Worm (Caenorhabditis elegans) whole organism, late embryonic: ENCODE measurements around the gene idhg-1.

ENCODE experiments used
- C38D4.7 ChIP-seq: fragments of 200-800 bp; sonication (Bioruptor generic); optimal IDR thresholded peaks from 2 replicates; lab custom pipeline; 2018; ENCODE audit warnings: mild to moderate bottlenecking, missing genetic modification characterization, moderate library complexity, missing compliant biosample characterization
- F13H6.1 ChIP-seq: sonication (generic microtip); optimal IDR thresholded peaks from 2 replicates; lab custom pipeline; 2016; ENCODE audit warnings: missing genetic modification characterization, missing compliant biosample characterization
- K02D7.2 ChIP-seq: sonication (generic microtip); optimal IDR thresholded peaks from 2 replicates; lab custom pipeline; 2017; ENCODE audit warnings: mild to moderate bottlenecking, missing genetic modification characterization, missing compliant biosample characterization
- T23F11.4 ChIP-seq: fragments of 200-800 bp; sonication (Bioruptor generic); optimal IDR thresholded peaks from 2 replicates; lab custom pipeline; 2018; ENCODE audit warnings: mild to moderate bottlenecking, missing genetic modification characterization, missing compliant biosample characterization
- Y22D7AL.16 ChIP-seq: sonication (generic microtip); optimal IDR thresholded peaks from 2 replicates; lab custom pipeline; 2016; ENCODE audit warnings: missing genetic modification characterization, missing compliant biosample characterization
- ahr-1 ChIP-seq: sonication (generic microtip); optimal IDR thresholded peaks from 2 replicates; lab custom pipeline; 2016; ENCODE audit warnings: missing genetic modification characterization, missing compliant biosample characterization
- ceh-14 ChIP-seq: sonication (generic microtip); optimal IDR thresholded peaks from 2 replicates; lab custom pipeline; 2016; ENCODE audit warnings: missing genotype, missing genetic modification characterization, missing compliant biosample characterization
- ceh-18 ChIP-seq: sonication (generic microtip); optimal IDR thresholded peaks from 2 replicates; lab custom pipeline; 2016; ENCODE audit warnings: missing genetic modification characterization, missing compliant biosample characterization
- ceh-2 ChIP-seq: sonication (generic microtip); optimal IDR thresholded peaks from 2 replicates; lab custom pipeline; 2016; ENCODE audit warnings: missing genotype, missing genetic modification characterization, missing compliant biosample characterization
- ceh-22 ChIP-seq: sonication (generic microtip); optimal IDR thresholded peaks from 2 replicates; lab custom pipeline; 2017; ENCODE audit warnings: missing biosample characterization, missing genetic modification characterization
- ceh-30 ChIP-seq: fragments of 150-350 bp; optimal IDR thresholded peaks from 2 replicates; lab custom pipeline; 2014; ENCODE audit warnings: missing biosample characterization, missing genetic modification characterization
- ceh-34 ChIP-seq: sonication (generic microtip); optimal IDR thresholded peaks from 2 replicates; lab custom pipeline; 2016; ENCODE audit warnings: mild to moderate bottlenecking, missing genetic modification characterization, missing compliant biosample characterization
- ceh-45 ChIP-seq: fragments of 200-800 bp; sonication (Bioruptor generic); IDR thresholded peaks from 2 replicates; pipeline ENCODE4 v1.3.6; 2022; ENCODE audit warnings: missing genetic modification reagents, missing genetic modification characterization, missing compliant biosample characterization
- ceh-48 ChIP-seq: sonication (generic microtip); optimal IDR thresholded peaks from 2 replicates; lab custom pipeline; 2016; ENCODE audit warnings: missing genetic modification characterization, inconsistent platforms, missing compliant biosample characterization
- ceh-6 ChIP-seq: fragments of 200-800 bp; sonication (Bioruptor generic); optimal IDR thresholded peaks from 2 replicates; lab custom pipeline; 2018; ENCODE audit warnings: mild to moderate bottlenecking, missing genetic modification characterization, missing compliant biosample characterization
- dve-1 ChIP-seq: sonication (generic microtip); optimal IDR thresholded peaks from 2 replicates; lab custom pipeline; 2017; ENCODE audit warnings: antibody characterized with exemption, mild to moderate bottlenecking, missing genetic modification characterization, missing compliant biosample characterization
- elt-2 ChIP-seq: sonication (generic microtip); optimal IDR thresholded peaks from 2 replicates; lab custom pipeline; 2016; ENCODE audit warnings: missing genetic modification reagents, missing genetic modification characterization, missing compliant biosample characterization
- eyg-1 ChIP-seq: sonication (generic microtip); optimal IDR thresholded peaks from 2 replicates; lab custom pipeline; 2016; ENCODE audit warnings: missing genotype, missing genetic modification characterization, missing compliant biosample characterization
- fax-1 ChIP-seq: sonication (generic microtip); optimal IDR thresholded peaks from 2 replicates; lab custom pipeline; 2016; ENCODE audit warnings: missing genotype, missing genetic modification characterization, missing compliant biosample characterization
- fkh-6 ChIP-seq: sonication (generic microtip); optimal IDR thresholded peaks from 2 replicates; lab custom pipeline; 2016; ENCODE audit warnings: missing genetic modification characterization, missing compliant biosample characterization
- hlh-6 ChIP-seq: sonication (generic microtip); optimal IDR thresholded peaks from 2 replicates; lab custom pipeline; 2016; ENCODE audit warnings: missing genotype, missing genetic modification characterization, missing compliant biosample characterization
- hlh-8 ChIP-seq: sonication (generic microtip); optimal IDR thresholded peaks from 2 replicates; lab custom pipeline; 2016; ENCODE audit warnings: missing genotype, missing genetic modification characterization, missing compliant biosample characterization
- lin-11 ChIP-seq: fragments of 200-800 bp; sonication (Bioruptor generic); optimal IDR thresholded peaks from 2 replicates; lab custom pipeline; 2018; ENCODE audit warnings: mild to moderate bottlenecking, missing genetic modification characterization, missing compliant biosample characterization
- mec-3 ChIP-seq: sonication (generic microtip); optimal IDR thresholded peaks from 2 replicates; lab custom pipeline; 2016; ENCODE audit warnings: borderline replicate concordance, missing genetic modification characterization, missing compliant biosample characterization
- nfya-1 ChIP-seq: sonication (generic microtip); optimal IDR thresholded peaks from 2 replicates; lab custom pipeline; 2017; ENCODE audit warnings: missing genetic modification characterization, mild to moderate bottlenecking, missing compliant biosample characterization, antibody characterized with exemption, moderate library complexity
- npax-4 ChIP-seq: sonication (generic microtip); optimal IDR thresholded peaks from 2 replicates; lab custom pipeline; 2016; ENCODE audit warnings: missing genetic modification characterization, missing compliant biosample characterization
- odd-2 ChIP-seq: sonication (generic microtip); optimal IDR thresholded peaks from 2 replicates; lab custom pipeline; 2017; ENCODE audit warnings: antibody characterized with exemption, mild to moderate bottlenecking, missing genetic modification characterization, missing compliant biosample characterization
- pag-3 ChIP-seq: sonication (generic microtip); optimal IDR thresholded peaks from 2 replicates; lab custom pipeline; 2016; ENCODE audit warnings: missing compliant biosample characterization, missing genetic modification characterization, borderline replicate concordance
- pat-9 ChIP-seq: fragments of 200-800 bp; sonication (Bioruptor generic); optimal IDR thresholded peaks from 2 replicates; lab custom pipeline; 2018; ENCODE audit warnings: mild to moderate bottlenecking, missing genetic modification characterization, moderate library complexity, missing compliant biosample characterization
- pqm-1 ChIP-seq: sonication (generic microtip); optimal IDR thresholded peaks from 2 replicates; lab custom pipeline; 2016; ENCODE audit warnings: missing genetic modification characterization, missing compliant biosample characterization
- pros-1 ChIP-seq: fragments of 150-350 bp; optimal IDR thresholded peaks from 2 replicates; lab custom pipeline; 2014; ENCODE audit warnings: missing biosample characterization, missing genetic modification reagents, missing genetic modification characterization
- ref-2 ChIP-seq: sonication (generic microtip); optimal IDR thresholded peaks from 2 replicates; lab custom pipeline; 2016; ENCODE audit warnings: missing genetic modification characterization, missing compliant biosample characterization
- rnt-1 ChIP-seq: sonication (generic microtip); optimal IDR thresholded peaks from 2 replicates; lab custom pipeline; 2016; ENCODE audit warnings: missing genetic modification characterization, missing compliant biosample characterization
- sdc-2 ChIP-seq: sonication (generic microtip); optimal IDR thresholded peaks from 2 replicates; lab custom pipeline; 2016; ENCODE audit warnings: missing genotype, missing genetic modification characterization, missing compliant biosample characterization
- sox-2 ChIP-seq: fragments of 200-800 bp; sonication (Bioruptor generic); IDR thresholded peaks from 2 replicates; pipeline ENCODE4 v1.3.6; 2022; ENCODE audit warnings: missing genetic modification reagents, missing genetic modification characterization, missing compliant biosample characterization
- sox-4 ChIP-seq: sonication (generic microtip); optimal IDR thresholded peaks from 2 replicates; lab custom pipeline; 2017; ENCODE audit warnings: mild to moderate bottlenecking, missing genetic modification characterization, inconsistent platforms, missing compliant biosample characterization
- syd-9 ChIP-seq: sonication (generic microtip); optimal IDR thresholded peaks from 2 replicates; lab custom pipeline; 2016; ENCODE audit warnings: mild to moderate bottlenecking, missing genetic modification characterization, moderate library complexity, missing compliant biosample characterization
- tbx-2 ChIP-seq: sonication (generic microtip); optimal IDR thresholded peaks from 2 replicates; lab custom pipeline; 2016; ENCODE audit warnings: missing genetic modification characterization, missing compliant biosample characterization
- ttx-3 ChIP-seq: sonication (generic microtip); optimal IDR thresholded peaks from 2 replicates; lab custom pipeline; 2016; ENCODE audit warnings: missing genetic modification reagents, missing genetic modification characterization, missing compliant biosample characterization
- unc-3 ChIP-seq, 2 experiments: fragments of 200-800 bp in 1 of 2; sonication (Bioruptor generic) in 1 of 2; sonication (generic microtip) in 1 of 2; conservative IDR thresholded peaks in 1 of 2; optimal IDR thresholded peaks in 1 of 2; 2 replicates each; pipeline versions ENCODE4 v1.3.6 to Lab custom; 2016 to 2022; ENCODE audit warnings: missing compliant biosample characterization in 2 of 2, missing genetic modification characterization in 2 of 2, missing genetic modification reagents in 1 of 2
- unc-42 ChIP-seq: sonication (generic microtip); optimal IDR thresholded peaks from 2 replicates; lab custom pipeline; 2016; ENCODE audit warnings: missing genotype, missing genetic modification characterization, missing compliant biosample characterization
- unc-55 ChIP-seq: sonication (generic microtip); optimal IDR thresholded peaks from 2 replicates; lab custom pipeline; 2017; ENCODE audit warnings: missing biosample characterization, missing genetic modification reagents, missing genetic modification characterization
- unc-86 ChIP-seq: sonication (generic microtip); optimal IDR thresholded peaks from 2 replicates; lab custom pipeline; 2016; ENCODE audit warnings: missing genetic modification characterization, missing compliant biosample characterization
- zip-5 ChIP-seq: sonication (generic microtip); optimal IDR thresholded peaks from 2 replicates; lab custom pipeline; 2016; ENCODE audit warnings: missing genetic modification characterization, missing compliant biosample characterization
- ztf-16 ChIP-seq: sonication (generic microtip); optimal IDR thresholded peaks from 2 replicates; lab custom pipeline; 2017; ENCODE audit warnings: missing genetic modification characterization, missing compliant biosample characterization

The idhg-1 gene

DNA sequence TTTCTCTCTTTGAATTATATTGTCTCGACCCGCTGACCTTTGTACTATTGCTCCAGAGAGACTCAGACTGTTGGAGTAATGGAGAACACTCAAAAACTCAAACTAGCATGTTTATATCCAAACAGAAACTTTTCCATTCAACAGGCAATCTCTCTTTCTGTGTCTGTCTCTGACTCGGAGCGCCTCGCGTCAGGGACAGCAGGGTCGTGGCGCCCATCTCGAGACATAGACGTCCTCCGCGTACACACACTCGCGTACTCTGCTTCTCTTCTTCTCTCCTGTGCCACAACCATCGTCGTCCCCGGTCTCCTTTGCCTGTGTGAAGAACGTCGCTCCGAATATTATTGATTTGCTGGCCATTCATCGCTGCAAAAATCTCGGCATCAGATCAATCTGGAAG, 16.6 kb upstream of the idhg-1 start:
- TF ChIP-seq ceh-18 (peak; percentile 34), pros-1 (tag; lab: Kevin White, UChicago) (no peak), fax-1 (tag; lab: Kevin White, UChicago) (no peak), nfya-1 (tag; lab: Kevin White, UChicago) (no peak), ceh-2 (peak; percentile 25), sox-2 (no peak), ceh-34 (tag; lab: Kevin White, UChicago) (no peak), syd-9 (tag; lab: Kevin White, UChicago) (no peak)

DNA sequence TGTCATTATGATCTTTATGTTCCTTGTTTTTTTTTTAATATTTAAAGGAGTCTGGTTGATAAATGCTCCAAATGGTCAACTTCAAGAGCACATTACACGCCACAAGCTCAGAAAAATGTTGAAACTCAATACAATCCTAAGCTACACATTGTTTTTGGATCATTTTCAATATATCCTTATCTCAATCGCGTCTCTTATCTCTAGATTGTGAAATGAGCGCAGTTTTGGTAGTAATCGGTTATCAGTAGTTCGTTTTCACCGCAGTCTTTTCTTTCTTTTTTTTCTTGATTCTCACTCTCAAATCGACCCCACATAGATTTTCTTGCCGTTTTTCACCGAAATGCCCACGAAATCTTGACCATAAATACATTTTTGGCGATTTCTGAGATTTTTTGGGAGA, 15.7 kb upstream of the idhg-1 start:
- TF ChIP-seq elt-2 (tag; lab: Kevin White, UChicago), result peak; percentile 55
- TF ChIP-seq ceh-6, result no peak
- no peak for TF ChIP-seq unc-55 (GFP tag; lab: Kevin White, UChicago)
- TF ChIP-seq mec-3 (tag; lab: Kevin White, UChicago), result no peak
- TF ChIP-seq, all 69 proteins: peak for 1

DNA sequence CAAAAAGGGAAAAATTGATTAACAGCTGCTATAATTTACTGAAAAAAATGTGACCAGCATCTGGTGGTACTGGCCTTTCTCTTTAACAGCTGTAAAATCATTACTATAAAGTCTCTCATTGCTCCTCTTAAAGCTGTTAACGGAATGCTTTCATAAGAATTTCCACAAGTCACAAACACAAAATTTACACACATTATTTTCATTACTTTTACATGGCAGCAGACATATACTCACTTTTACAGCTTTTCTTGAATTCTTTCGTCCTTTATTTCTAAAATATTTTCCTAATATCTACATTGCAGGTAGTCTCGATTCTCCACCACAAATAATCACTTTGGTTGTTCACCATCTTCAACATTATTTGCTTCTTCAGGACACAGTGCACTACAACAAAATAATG, 15.3 kb upstream of the idhg-1 start, which contains the start of gene imph-1:
imph-1 (plus strand) TSS at position 301 of the 400 bp plus-strand sequence.
- TF ChIP-seq tbx-2 (tag; lab: Kevin White, UChicago) (no peak), unc-42 (no peak), sox-4 (tag; lab: Kevin White, UChicago) (no peak), T23F11.4 (no peak)

DNA sequence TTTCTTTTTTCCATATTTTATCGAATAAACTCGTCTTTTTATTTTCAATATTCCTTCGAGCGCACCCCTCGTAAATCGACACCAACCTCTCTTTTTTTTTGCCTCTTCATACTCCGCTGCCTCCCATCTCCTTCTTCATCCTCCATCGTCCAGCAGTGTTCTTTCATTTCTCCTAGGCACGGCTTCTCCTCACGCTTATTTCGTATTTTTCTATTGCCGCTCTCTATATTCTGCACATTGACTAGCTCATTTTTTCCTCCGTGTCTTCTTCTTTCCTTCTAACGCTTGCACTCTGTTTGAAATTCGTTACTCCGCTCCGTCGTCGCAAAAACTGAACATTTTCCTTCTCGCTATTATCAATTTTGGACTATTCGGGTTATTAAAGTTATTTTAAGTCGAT, 13.3 kb upstream of the idhg-1 start:
- TF ChIP-seq unc-42, result peak; percentile 33
- TF ChIP-seq ceh-18, result no peak

DNA sequence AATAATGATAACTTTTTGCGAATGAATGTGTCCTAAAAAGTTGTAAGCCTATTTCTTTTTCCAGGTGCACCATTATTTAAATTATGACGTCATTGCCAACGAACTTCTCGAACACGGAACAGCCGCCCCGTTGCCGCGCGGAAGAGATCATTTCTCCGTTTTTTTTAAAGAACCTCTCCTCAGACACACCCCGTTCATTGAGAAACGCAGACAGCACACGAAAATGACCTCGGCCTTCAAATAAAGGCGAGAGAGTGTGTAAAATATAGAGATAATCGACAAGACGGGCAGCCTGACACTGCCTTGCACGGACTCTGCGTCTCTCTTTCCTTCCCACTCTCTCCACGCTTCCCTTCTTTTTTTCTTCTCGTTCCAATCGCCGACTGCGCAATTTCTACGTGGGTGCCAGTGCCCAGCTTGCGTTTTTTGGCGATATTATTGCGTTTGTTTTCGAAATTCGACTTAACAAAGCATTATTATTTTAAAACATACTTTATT, 8.2 kb upstream of the idhg-1 start:
- TF ChIP-seq ahr-1 (no peak), ref-2 (tag; lab: Kevin White, UChicago) (no peak), ceh-14 (tag; lab: Kevin White, UChicago) (no peak), nfya-1 (tag; lab: Kevin White, UChicago) (peak; percentile 81), lin-11 (tag; lab: Kevin White, UChicago) (no peak), eyg-1 (tag; lab: Kevin White, UChicago) (no peak), dve-1 (tag; lab: Kevin White, UChicago) (no peak), unc-3 (GFP tag; conservative IDR thresholded peaks at IDR 0.05; lab: Robert Waterston, UW) (no peak), unc-3 (tag; optimal IDR thresholded peaks at IDR 0.05; lab: Kevin White, UChicago) (no peak), ceh-45 (GFP tag; lab: Robert Waterston, UW) (no peak), pat-9 (tag; lab: Kevin White, UChicago) (no peak), C38D4.7 (GFP tag; lab: Kevin White, UChicago) (no peak), ztf-16 (tag; lab: Kevin White, UChicago) (no peak), pqm-1 (no peak), sdc-2 (no peak), mec-3 (tag; lab: Kevin White, UChicago) (no peak), unc-55 (GFP tag; lab: Kevin White, UChicago) (peak; percentile 67), hlh-6 (tag; lab: Kevin White, UChicago) (no peak), sox-2 (no peak), ceh-48 (tag; lab: Kevin White, UChicago) (no peak), F13H6.1 (tag; lab: Kevin White, UChicago) (peak; percentile 41), odd-2 (no peak), fkh-6 (no peak), ceh-30 (no peak), unc-86 (tag; lab: Kevin White, UChicago) (no peak), hlh-8 (tag; lab: Kevin White, UChicago) (no peak), zip-5 (no peak), Y22D7AL.16 (tag; lab: Kevin White, UChicago) (no peak), pag-3 (tag; lab: Kevin White, UChicago) (no peak), K02D7.2 (tag; lab: Kevin White, UChicago) (no peak), ttx-3 (tag; lab: Kevin White, UChicago) (no peak), ceh-22 (tag; lab: Kevin White, UChicago) (no peak), rnt-1 (tag; lab: Kevin White, UChicago) (no peak), npax-4 (tag; lab: Kevin White, UChicago) (no peak)
